Worm (Caenorhabditis elegans) whole organism, young adult: ENCODE measurements around the gene Y48G9A.11.

Source experiments
- B0019.2 ChIP-seq: fragments of 200-800 bp; sonication (Bioruptor generic); conservative IDR thresholded peaks from 2 replicates; pipeline ENCODE4 v1.3.6; 2022; ENCODE audit warnings: missing genetic modification reagents, missing genetic modification characterization, missing compliant biosample characterization
- B0261.1 ChIP-seq: sonication (generic microtip); optimal IDR thresholded peaks from 2 replicates; lab custom pipeline; 2016; ENCODE audit warnings: mild to moderate bottlenecking, missing genetic modification characterization, moderate library complexity, missing compliant biosample characterization
- B0336.3 ChIP-seq: fragments of 200-800 bp; sonication (Bioruptor generic); IDR thresholded peaks from 2 replicates; pipeline ENCODE4 v1.3.6; 2022; ENCODE audit warnings: missing genetic modification characterization, missing compliant biosample characterization
- F37B4.10 ChIP-seq: fragments of 200-800 bp; sonication (Bioruptor generic); IDR thresholded peaks from 2 replicates; pipeline ENCODE4 v1.3.6; 2022; ENCODE audit warnings: missing genetic modification characterization, missing compliant biosample characterization
- F39B2.1 ChIP-seq: fragments of 200-800 bp; sonication (Bioruptor generic); IDR thresholded peaks from 2 replicates; pipeline ENCODE4 v1.3.6; 2022; ENCODE audit warnings: missing genetic modification reagents, missing genetic modification characterization, missing compliant biosample characterization
- Y95B8A.8 ChIP-seq: fragments of 200-800 bp; sonication (Bioruptor generic); IDR thresholded peaks from 2 replicates; pipeline ENCODE4 v1.3.6; 2022; ENCODE audit warnings: missing genetic modification reagents, missing genetic modification characterization, missing compliant biosample characterization
- akir-1 ChIP-seq: fragments of 200-800 bp; sonication (Bioruptor generic); optimal IDR thresholded peaks from 2 replicates; lab custom pipeline; 2018; ENCODE audit warnings: mild to moderate bottlenecking, missing genetic modification characterization, moderate library complexity, missing compliant biosample characterization
- aptf-3 ChIP-seq: fragments of 200-800 bp; sonication (Bioruptor generic); IDR thresholded peaks from 2 replicates; pipeline ENCODE4 v1.3.6; 2022; ENCODE audit warnings: missing genetic modification characterization, missing compliant biosample characterization
- athp-1 ChIP-seq: sonication (generic microtip); optimal IDR thresholded peaks from 2 replicates; lab custom pipeline; 2017; ENCODE audit warnings: mild to moderate bottlenecking, missing genetic modification characterization, missing compliant biosample characterization
- bed-2 ChIP-seq: fragments of 200-800 bp; sonication (Bioruptor generic); IDR thresholded peaks from 2 replicates; pipeline ENCODE4 v1.3.6; 2022; ENCODE audit warnings: missing genetic modification reagents, missing genetic modification characterization, missing compliant biosample characterization
- cebp-2 ChIP-seq: fragments of 200-800 bp; sonication (Bioruptor generic); IDR thresholded peaks from 2 replicates; pipeline ENCODE4 v1.3.6; 2022; ENCODE audit warnings: missing genetic modification characterization, missing compliant biosample characterization
- ceh-100 ChIP-seq: fragments of 200-800 bp; sonication (Bioruptor generic); IDR thresholded peaks from 2 replicates; pipeline ENCODE4 v1.3.6; 2022; ENCODE audit warnings: missing genetic modification reagents, missing genetic modification characterization, missing compliant biosample characterization
- ceh-27 ChIP-seq: fragments of 200-800 bp; sonication (Bioruptor generic); optimal IDR thresholded peaks from 2 replicates; lab custom pipeline; 2018; ENCODE audit warnings: mild to moderate bottlenecking, missing genetic modification characterization, moderate library complexity, missing compliant biosample characterization
- ceh-40 ChIP-seq: fragments of 200-800 bp; sonication (Bioruptor generic); IDR thresholded peaks from 2 replicates; pipeline ENCODE4 v1.3.6; 2022; ENCODE audit warnings: missing genetic modification characterization, missing compliant biosample characterization
- ceh-79 ChIP-seq: sonication (generic microtip); optimal IDR thresholded peaks from 2 replicates; lab custom pipeline; 2017; ENCODE audit warnings: mild to moderate bottlenecking, missing genetic modification characterization, missing compliant biosample characterization
- dox-1 ChIP-seq: fragments of 200-800 bp; sonication (Bioruptor generic); IDR thresholded peaks from 2 replicates; pipeline ENCODE4 v1.3.6; 2022; ENCODE audit warnings: missing genetic modification reagents, missing genetic modification characterization, missing compliant biosample characterization
- dpff-1 ChIP-seq: sonication (generic microtip); optimal IDR thresholded peaks from 2 replicates; lab custom pipeline; 2017; ENCODE audit warnings: mild to moderate bottlenecking, missing genetic modification characterization, missing compliant biosample characterization
- him-1 ChIP-seq: sonication (generic microtip); optimal IDR thresholded peaks from 2 replicates; lab custom pipeline; 2016; ENCODE audit warnings: missing genotype, missing genetic modification reagents, missing genetic modification characterization, missing compliant biosample characterization
- hmg-1.2 ChIP-seq: fragments of 200-800 bp; sonication (Bioruptor generic); IDR thresholded peaks from 2 replicates; pipeline ENCODE4 v1.3.6; 2022; ENCODE audit warnings: missing genetic modification reagents, missing genetic modification characterization, missing compliant biosample characterization
- lag-1 ChIP-seq: fragments of 200-800 bp; sonication (Bioruptor generic); IDR thresholded peaks from 2 replicates; pipeline ENCODE4 v1.3.6; 2022; ENCODE audit warnings: missing genetic modification reagents, missing genetic modification characterization, missing compliant biosample characterization
- let-526 ChIP-seq: fragments of 200-800 bp; sonication (Bioruptor generic); IDR thresholded peaks from 2 replicates; pipeline ENCODE4 v1.3.6; 2022; ENCODE audit warnings: missing genetic modification reagents, missing genetic modification characterization, missing compliant biosample characterization
- lin-26 ChIP-seq: fragments of 200-800 bp; sonication (Bioruptor generic); IDR thresholded peaks from 2 replicates; pipeline ENCODE4 v1.3.6; 2022; ENCODE audit warnings: missing genetic modification reagents, missing genetic modification characterization, missing compliant biosample characterization
- lin-40 ChIP-seq: sonication (generic microtip); optimal IDR thresholded peaks from 2 replicates; lab custom pipeline; 2016; ENCODE audit warnings: missing genetic modification characterization, mild to moderate bottlenecking, missing compliant biosample characterization, missing genotype, missing genetic modification reagents
- madf-6 ChIP-seq: fragments of 200-800 bp; sonication (Bioruptor generic); IDR thresholded peaks from 2 replicates; pipeline ENCODE4 v1.3.6; 2022; ENCODE audit warnings: missing genetic modification reagents, missing genetic modification characterization, missing compliant biosample characterization
- nhr-120 ChIP-seq: fragments of 200-800 bp; sonication (Bioruptor generic); IDR thresholded peaks from 2 replicates; pipeline ENCODE4 v1.3.6; 2022; ENCODE audit warnings: missing genetic modification characterization, missing compliant biosample characterization
- nhr-27 ChIP-seq: fragments of 200-800 bp; sonication (Bioruptor generic); optimal IDR thresholded peaks from 2 replicates; lab custom pipeline; 2018; ENCODE audit warnings: mild to moderate bottlenecking, missing genetic modification characterization, moderate library complexity, missing compliant biosample characterization
- nhr-80 ChIP-seq: sonication (generic microtip); optimal IDR thresholded peaks from 2 replicates; lab custom pipeline; 2016; ENCODE audit warnings: missing genetic modification characterization, missing compliant biosample characterization
- nhr-90 ChIP-seq: sonication (generic microtip); optimal IDR thresholded peaks from 2 replicates; lab custom pipeline; 2016; ENCODE audit warnings: missing genotype, mild to moderate bottlenecking, missing genetic modification characterization, missing compliant biosample characterization
- rpc-1 ChIP-seq, 2 experiments: fragments of 150-350 bp in 1 of 2; sonication (generic microtip) in 1 of 2; optimal IDR thresholded peaks; 2 replicates each; lab custom pipeline; 2014 to 2018; ENCODE audit warnings: missing biosample characterization in 1 of 2, missing genetic modification characterization in 1 of 2, missing genetic modification reagents in 1 of 2, missing genotype in 1 of 2
- snpc-3.4 ChIP-seq: sonication (generic microtip); optimal IDR thresholded peaks from 2 replicates; lab custom pipeline; 2017; ENCODE audit warnings: missing genetic modification characterization, mild to moderate bottlenecking, missing compliant biosample characterization, antibody characterized with exemption, moderate library complexity, missing genotype, missing genetic modification reagents
- somi-1 ChIP-seq: fragments of 200-800 bp; sonication (Bioruptor generic); optimal IDR thresholded peaks from 2 replicates; lab custom pipeline; 2018; ENCODE audit warnings: mild to moderate bottlenecking, missing genetic modification characterization, missing compliant biosample characterization
- tbp1 ChIP-seq: fragments of 200-800 bp; sonication (Bioruptor generic); optimal IDR thresholded peaks from 2 replicates; lab custom pipeline; 2018; ENCODE audit warnings: mild to moderate bottlenecking, missing genetic modification characterization, missing compliant biosample characterization
- unc-130 ChIP-seq: sonication (generic microtip); optimal IDR thresholded peaks from 2 replicates; lab custom pipeline; 2016; ENCODE audit warnings: missing genetic modification reagents, missing genetic modification characterization, missing compliant biosample characterization
- ztf-6 ChIP-seq: fragments of 200-800 bp; sonication (Bioruptor generic); IDR thresholded peaks from 2 replicates; pipeline ENCODE4 v1.3.6; 2022; ENCODE audit warnings: missing genetic modification reagents, missing genetic modification characterization, missing compliant biosample characterization

The Y48G9A.11 gene

DNA sequence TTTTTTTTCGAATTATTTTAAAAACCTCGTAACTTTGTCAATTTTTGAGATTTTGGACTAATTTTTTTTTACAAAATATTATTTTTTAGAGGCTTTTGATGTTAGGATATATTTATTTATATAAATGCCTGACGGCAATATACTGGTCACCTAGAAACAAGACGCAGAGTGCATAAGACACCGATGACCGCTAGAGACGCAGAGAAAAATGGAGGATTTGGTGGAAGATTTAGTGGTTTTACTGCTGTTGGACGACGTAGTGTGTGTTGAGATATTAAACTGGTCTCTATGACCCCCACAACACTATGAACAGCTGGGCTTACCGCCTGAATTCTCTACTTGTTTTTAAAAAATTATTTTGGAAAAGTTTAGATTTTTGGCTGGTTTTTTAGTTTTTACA is 15.4 kb upstream of the Y48G9A.11 start:
- TF ChIP-seq ceh-27 (GFP tag; lab: Kevin White, UChicago) (no peak), nhr-90 (tag; lab: Kevin White, UChicago) (no peak), ztf-6 (GFP tag; lab: Robert Waterston, UW) (no peak), hmg-1.2 (GFP tag; lab: Robert Waterston, UW) (peak; percentile 64; the same call in 1 of the 2 replicates), F37B4.10 (GFP tag; lab: Robert Waterston, UW) (no peak), B0336.3 (GFP tag; lab: Robert Waterston, UW) (no peak)

DNA sequence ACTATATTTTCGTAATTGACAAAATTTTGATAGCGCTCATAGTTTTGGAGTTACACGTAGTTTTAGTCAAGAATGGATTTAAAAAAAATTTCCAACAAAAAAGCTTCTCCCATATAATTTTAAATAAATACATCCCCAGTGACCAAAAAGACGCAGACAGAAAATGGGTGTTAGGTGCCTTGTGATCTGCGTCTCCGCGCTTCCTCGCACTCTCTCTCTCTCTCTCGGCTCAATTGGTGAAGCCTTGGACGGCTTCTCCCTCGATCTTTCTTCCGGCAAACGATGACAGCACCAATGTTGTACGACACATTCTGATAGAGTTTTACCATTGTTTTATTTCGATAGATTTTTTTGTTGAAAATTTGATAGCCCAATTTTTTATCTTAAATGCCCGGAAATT is 13.3 kb upstream of the Y48G9A.11 start:
- peak; percentile 73; the same call in 1 of the 2 replicates for TF ChIP-seq hmg-1.2 (GFP tag; lab: Robert Waterston, UW)
- no peak for TF ChIP-seq dox-1 (GFP tag; lab: Robert Waterston, UW)
- no peak for TF ChIP-seq ceh-79 (tag; lab: Kevin White, UChicago)
- TF ChIP-seq Y95B8A.8, result no peak

DNA sequence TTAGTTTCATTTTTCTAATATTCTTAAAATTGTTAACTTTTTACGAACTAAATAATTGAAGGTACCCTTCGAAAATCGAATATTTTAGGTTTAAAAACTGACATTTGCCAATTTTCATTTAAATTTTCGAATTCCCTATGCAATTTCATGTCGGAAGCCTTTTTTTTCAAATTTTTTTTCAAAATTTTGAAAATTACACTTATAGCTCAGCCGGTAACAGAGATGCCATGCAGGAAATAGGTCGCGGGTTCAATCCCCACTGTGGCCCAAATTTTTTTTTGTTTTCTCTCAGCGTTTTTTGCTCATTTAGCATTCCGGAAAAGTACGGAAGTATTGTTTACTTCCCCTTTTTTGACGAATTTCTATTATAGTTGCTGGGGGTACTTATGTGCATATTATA is 12.7 kb upstream of the Y48G9A.11 start:
- TF ChIP-seq lin-26 (GFP tag; lab: Robert Waterston, UW) (no peak), lin-40 (tag; lab: Kevin White, UChicago) (no peak), tbp1 (GFP tag; lab: Kevin White, UChicago) (peak; percentile 72), B0261.1 (peak; percentile 45), rpc-1 (optimal IDR thresholded peaks at IDR 0.05; lab: Kevin White, UChicago) (no peak), rpc-1 (tag; optimal IDR thresholded peaks at IDR 0.05; lab: Kevin White, UChicago) (peak; percentile 63)

DNA sequence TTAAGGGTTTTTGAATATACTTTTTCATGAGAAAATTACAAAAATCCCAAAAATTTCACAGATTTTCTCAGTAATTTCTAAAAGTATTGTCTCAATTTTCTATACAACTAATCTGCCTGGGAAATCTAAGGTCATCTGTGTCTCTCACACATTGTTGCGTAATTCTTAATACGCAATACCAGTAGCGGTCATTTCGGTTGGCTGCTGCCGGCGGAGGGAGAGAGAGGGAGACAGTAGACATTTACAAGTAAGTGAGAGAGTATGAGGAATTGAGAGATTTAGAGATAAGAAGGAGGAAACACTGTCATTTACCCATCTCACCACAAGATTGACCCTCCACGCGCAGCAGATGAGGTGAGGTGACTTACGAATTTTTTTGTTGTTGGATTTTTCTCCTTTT is 9.2 kb upstream of the Y48G9A.11 start:
- TF ChIP-seq unc-130 (GFP tag; lab: Kevin White, UChicago), result no peak
- peak; percentile 75 for TF ChIP-seq hmg-1.2 (GFP tag; lab: Robert Waterston, UW)

DNA sequence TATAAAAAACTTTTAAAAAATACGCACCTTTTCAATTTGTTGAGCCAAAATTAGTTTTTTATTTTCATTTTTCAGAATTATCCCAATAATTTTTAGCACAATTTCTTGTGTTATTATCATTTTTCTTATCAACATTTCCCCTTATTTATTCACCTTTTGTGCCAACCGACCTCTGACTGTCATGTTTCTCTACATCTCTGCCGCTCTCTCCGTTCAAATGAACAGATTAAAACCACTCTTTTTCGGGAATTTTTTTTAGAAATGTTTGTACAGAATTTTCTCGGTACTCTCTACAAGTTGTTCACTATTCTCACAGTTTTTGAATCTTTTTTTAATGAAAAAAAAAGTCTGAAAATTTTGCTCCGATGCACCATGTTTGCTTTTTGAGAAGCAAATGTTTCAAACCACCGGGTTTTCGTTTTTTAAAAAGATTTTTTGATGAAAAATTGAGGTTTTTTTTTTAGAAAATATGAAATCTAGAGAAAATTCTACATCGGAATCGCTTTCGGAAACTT is 7.0 kb upstream of the Y48G9A.11 start, which contains the start of gene frl-1:
frl-1 (plus strand) TSS at position 465 of the 515 bp plus-strand sequence.
- TF ChIP-seq nhr-80 (peak; percentile 56), nhr-120 (GFP tag; lab: Robert Waterston, UW) (no peak)

DNA sequence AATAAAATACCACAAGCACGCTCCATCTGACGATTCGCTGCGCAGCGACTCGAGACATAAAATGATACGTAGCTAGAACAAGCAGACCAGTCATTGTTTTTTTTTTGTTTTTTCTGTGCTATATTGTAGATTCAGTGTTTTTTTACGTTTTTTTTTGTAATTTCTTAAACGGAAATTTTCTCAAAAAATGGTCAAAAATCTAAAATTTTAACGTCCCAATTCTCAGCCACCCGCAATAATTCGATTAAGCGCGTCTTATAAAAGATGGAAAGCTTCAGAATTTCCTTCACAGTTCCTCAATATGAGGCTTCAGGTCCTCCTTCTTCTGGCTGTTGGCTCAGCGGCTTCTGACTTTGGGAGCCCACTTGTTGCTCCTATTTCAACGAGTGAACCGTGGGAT is 844 bp upstream of the Y48G9A.11 start, which contains the start of gene Y48G9A.6:
Y48G9A.6 (plus strand) TSS at position 301 of the 400 bp plus-strand sequence.
- no peak for TF ChIP-seq aptf-3 (GFP tag; lab: Robert Waterston, UW)
- no peak for TF ChIP-seq madf-6 (GFP tag; lab: Robert Waterston, UW)
- TF ChIP-seq nhr-120 (GFP tag; lab: Robert Waterston, UW), result no peak
- no peak for TF ChIP-seq bed-2 (GFP tag; lab: Robert Waterston, UW)
- TF ChIP-seq snpc-3.4 (tag; lab: Kevin White, UChicago), result no peak
- no peak for TF ChIP-seq akir-1 (GFP tag; lab: Kevin White, UChicago)
- TF ChIP-seq dpff-1 (tag; lab: Kevin White, UChicago), result no peak
- no peak for TF ChIP-seq him-1 (tag; lab: Kevin White, UChicago)
- no peak for TF ChIP-seq athp-1
- TF ChIP-seq ceh-40, result no peak
- no peak for TF ChIP-seq lag-1
- no peak for TF ChIP-seq let-526 (GFP tag; lab: Robert Waterston, UW)
- TF ChIP-seq unc-130 (GFP tag; lab: Kevin White, UChicago), result no peak
- no peak for TF ChIP-seq ceh-100 (GFP tag; lab: Robert Waterston, UW)
- TF ChIP-seq nhr-27 (tag; lab: Kevin White, UChicago), result no peak
- no peak for TF ChIP-seq somi-1
- TF ChIP-seq cebp-2, result no peak
- TF ChIP-seq F39B2.1 (GFP tag; lab: Robert Waterston, UW), result no peak
- no peak for TF ChIP-seq B0019.2 (GFP tag; lab: Robert Waterston, UW)
